Worm (Caenorhabditis elegans) whole organism, L3 larva: Measurements from ENCODE around the gene srh-128.

ENCODE experiments used
- ama-1 ChIP-seq: fragments of 150-350 bp; optimal IDR thresholded peaks from 2 replicates; lab custom pipeline; 2018
- fkh-10 ChIP-seq: sonication (generic microtip); optimal IDR thresholded peaks from 2 replicates; lab custom pipeline; 2017; ENCODE audit warnings: missing biosample characterization, missing genetic modification reagents, missing genetic modification characterization
- fos-1 ChIP-seq: fragments of 150-350 bp; optimal IDR thresholded peaks from 2 replicates; lab custom pipeline; 2014; ENCODE audit warnings: missing biosample characterization, missing genetic modification characterization

- TF ChIP-seq fkh-10 (GFP tag; lab: Kevin White, UChicago), result no peak
- TF ChIP-seq fos-1 (tag; lab: Kevin White, UChicago), result no peak
- no peak for TF ChIP-seq ama-1 (lab: Kevin White, UChicago)
Measured at ce11 chrII:2736938-2737337, 31.8 kb upstream of the srh-128 start.
